Worm (Caenorhabditis elegans): Measurements from ENCODE around the gene F12A10.6.

DNA sequence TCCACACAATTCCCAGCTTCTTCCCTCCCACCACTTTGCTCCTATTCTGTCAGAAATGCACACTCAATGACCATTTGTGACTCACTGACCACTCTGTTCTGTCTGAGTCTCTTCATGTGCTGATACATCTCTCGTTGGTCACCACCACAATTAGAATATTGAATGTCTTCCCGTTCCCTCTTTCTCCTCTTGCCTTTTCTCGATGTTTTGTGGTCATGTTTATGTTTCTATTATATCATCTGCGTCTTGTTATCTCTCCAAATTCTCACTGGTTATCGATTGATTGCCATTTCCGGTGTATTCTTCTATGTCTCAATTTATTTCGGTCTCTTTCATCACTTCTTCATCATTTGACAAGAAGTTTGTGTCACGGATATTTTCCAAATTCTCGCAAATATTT lies 33.4 kb downstream of the F12A10.6 start:
- no peak for TF ChIP-seq lin-35 (GFP tag; optimal IDR thresholded peaks at IDR 0.05)
- TF ChIP-seq F37B4.10 (GFP tag; IDR thresholded peaks at IDR 0.05), result no peak
- TF ChIP-seq unc-130 (GFP tag; optimal IDR thresholded peaks at IDR 0.05), result no peak
- TF ChIP-seq nhr-90 (tag; optimal IDR thresholded peaks at IDR 0.05), result no peak
- TF ChIP-seq pha-4 (tag; optimal IDR thresholded peaks at IDR 0.05), result no peak
- TF ChIP-seq him-1 (tag; optimal IDR thresholded peaks at IDR 0.05), result no peak
- no peak for TF ChIP-seq dpff-1 (tag; optimal IDR thresholded peaks at IDR 0.05)
- no peak for TF ChIP-seq unc-62 (GFP tag; optimal IDR thresholded peaks at IDR 0.05)
- TF ChIP-seq snpc-4 (GFP tag; optimal IDR thresholded peaks at IDR 0.05), result no peak
- TF ChIP-seq snpc-4 (tag; optimal IDR thresholded peaks at IDR 0.05), result no peak
- no peak for TF ChIP-seq gei-17 (GFP tag; optimal IDR thresholded peaks at IDR 0.05)
- no peak for TF ChIP-seq ama-1 (optimal IDR thresholded peaks at IDR 0.05)
- no peak for TF ChIP-seq ama-1 (GFP tag; optimal IDR thresholded peaks at IDR 0.05)
- no peak for TF ChIP-seq F52B5.7 (tag; optimal IDR thresholded peaks at IDR 0.05)
- TF ChIP-seq repo-1 (tag; optimal IDR thresholded peaks at IDR 0.05), result no peak
- TF ChIP-seq aptf-3 (GFP tag; IDR thresholded peaks at IDR 0.05), result no peak
